Worm (Caenorhabditis elegans) whole organism, L4 larva: Measurements from ENCODE around the gene Y7A5A.2.

ENCODE experiments used
- D1046.2 ChIP-seq: fragments of 200-800 bp; sonication (Bioruptor generic); IDR thresholded peaks from 2 replicates; pipeline ENCODE4 v1.3.6; 2022; ENCODE audit warnings: missing genetic modification characterization, missing compliant biosample characterization
- F26F4.8 ChIP-seq: fragments of 200-800 bp; sonication (Bioruptor generic); conservative IDR thresholded peaks from 2 replicates; pipeline ENCODE4 v1.3.6; 2022; ENCODE audit warnings: missing genetic modification characterization, missing compliant biosample characterization
- F44E2.7 ChIP-seq: fragments of 200-800 bp; sonication (Bioruptor generic); IDR thresholded peaks from 2 replicates; pipeline ENCODE4 v2.1.2; 2022; ENCODE audit warnings: missing genetic modification characterization, missing compliant biosample characterization
- aha-1 ChIP-seq: fragments of 150-350 bp; peaks from one replicate; lab custom pipeline; 2014; ENCODE audit warnings: missing biosample characterization, missing genetic modification characterization
- arid-1 ChIP-seq: fragments of 200-800 bp; sonication (Bioruptor generic); conservative IDR thresholded peaks from 2 replicates; pipeline ENCODE4 v1.3.6; 2022; ENCODE audit warnings: missing genetic modification reagents, missing genetic modification characterization, missing compliant biosample characterization
- ceh-62 ChIP-seq: sonication (generic microtip); optimal IDR thresholded peaks from 2 replicates; lab custom pipeline; 2017; ENCODE audit warnings: missing biosample characterization, missing genetic modification characterization
- ceh-82 ChIP-seq: sonication (generic microtip); optimal IDR thresholded peaks from 2 replicates; lab custom pipeline; 2017; ENCODE audit warnings: missing biosample characterization, missing genetic modification characterization
- ces-1 ChIP-seq: fragments of 150-350 bp; sonication (generic microtip); optimal IDR thresholded peaks from 4 replicates; lab custom pipeline; 2014; ENCODE audit warnings: missing biosample characterization, missing genetic modification reagents, missing genetic modification characterization
- ctbp-1 ChIP-seq: fragments of 200-800 bp; sonication (Bioruptor generic); IDR thresholded peaks from 2 replicates; pipeline ENCODE4 v1.3.6; 2022; ENCODE audit warnings: missing genetic modification reagents, missing genetic modification characterization, missing compliant biosample characterization
- daf-12 ChIP-seq: fragments of 150-350 bp; optimal IDR thresholded peaks from 2 replicates; lab custom pipeline; 2014; ENCODE audit warnings: missing biosample characterization, missing genetic modification reagents, missing genetic modification characterization
- daf-16 ChIP-seq, 3 experiments: sonication (generic microtip); optimal IDR thresholded peaks; 2 replicates each; lab custom pipeline; 2016 to 2017; ENCODE audit warnings: missing genetic modification characterization in 3 of 3, missing genetic modification reagents in 3 of 3, mild to moderate bottlenecking in 2 of 3, missing compliant biosample characterization in 2 of 3, missing biosample characterization in 1 of 3, moderate library complexity in 1 of 3
- dmd-9 ChIP-seq: fragments of 200-800 bp; sonication (Bioruptor generic); IDR thresholded peaks from 2 replicates; pipeline ENCODE4 v1.3.6; 2022; ENCODE audit warnings: missing genetic modification reagents, missing genetic modification characterization, missing compliant biosample characterization
- duxl-1 ChIP-seq: sonication (generic microtip); optimal IDR thresholded peaks from 2 replicates; lab custom pipeline; 2016; ENCODE audit warnings: mild to moderate bottlenecking, missing genetic modification characterization, moderate library complexity, missing compliant biosample characterization; ENCODE audit not compliant: poor library complexity
- dve-1 ChIP-seq: sonication (generic microtip); optimal IDR thresholded peaks from 2 replicates; lab custom pipeline; 2017; ENCODE audit warnings: antibody characterized with exemption, mild to moderate bottlenecking, missing genetic modification characterization, missing compliant biosample characterization; ENCODE audit not compliant: insufficient read depth
- egl-43 ChIP-seq: fragments of 200-800 bp; sonication (Bioruptor generic); IDR thresholded peaks from 2 replicates; pipeline ENCODE4 v1.3.6; 2022; ENCODE audit warnings: missing genetic modification reagents, missing genetic modification characterization, missing compliant biosample characterization
- fkh-10 ChIP-seq: fragments of 150-350 bp; optimal IDR thresholded peaks from 2 replicates; lab custom pipeline; 2014; ENCODE audit warnings: missing biosample characterization, missing genetic modification reagents, missing genetic modification characterization
- gei-8 ChIP-seq: fragments of 200-800 bp; sonication (Bioruptor generic); optimal IDR thresholded peaks from 2 replicates; lab custom pipeline; 2018; ENCODE audit warnings: mild to moderate bottlenecking, missing genetic modification characterization, missing compliant biosample characterization
- hif-1 ChIP-seq, 2 experiments: sonication (generic microtip); optimal IDR thresholded peaks; 2 replicates each; lab custom pipeline; 2016 to 2017; ENCODE audit warnings: missing compliant biosample characterization in 2 of 2, missing genetic modification characterization in 2 of 2, missing genetic modification reagents in 2 of 2, missing genotype in 2 of 2, mild to moderate bottlenecking in 1 of 2
- hlh-11 ChIP-seq: fragments of 200-800 bp; sonication (Bioruptor generic); optimal IDR thresholded peaks from 2 replicates; lab custom pipeline; 2018; ENCODE audit warnings: mild to moderate bottlenecking, missing genetic modification characterization, missing compliant biosample characterization
- hmg-1.1 ChIP-seq: fragments of 200-800 bp; sonication (Bioruptor generic); IDR thresholded peaks from 2 replicates; pipeline ENCODE4 v1.3.6; 2022; ENCODE audit warnings: missing genetic modification reagents, missing genetic modification characterization, missing compliant biosample characterization
- lin-29 ChIP-seq: fragments of 200-800 bp; sonication (Bioruptor generic); IDR thresholded peaks from 2 replicates; pipeline ENCODE4 v1.3.6; 2022; ENCODE audit warnings: missing genetic modification reagents, missing genetic modification characterization, missing compliant biosample characterization
- lin-39 ChIP-seq: fragments of 150-350 bp; optimal IDR thresholded peaks from 2 replicates; lab custom pipeline; 2014; ENCODE audit warnings: missing biosample characterization, missing genetic modification reagents, missing genetic modification characterization
- nhr-102 ChIP-seq: sonication (generic microtip); optimal IDR thresholded peaks from 2 replicates; lab custom pipeline; 2016; ENCODE audit warnings: mild to moderate bottlenecking, missing genetic modification characterization, moderate library complexity, missing compliant biosample characterization
- nhr-11 ChIP-seq: fragments of 150-350 bp; optimal IDR thresholded peaks from 2 replicates; lab custom pipeline; 2014; ENCODE audit warnings: missing biosample characterization, missing genetic modification characterization
- nhr-28 ChIP-seq: fragments of 150-350 bp; optimal IDR thresholded peaks from 2 replicates; lab custom pipeline; 2014; ENCODE audit warnings: missing biosample characterization, missing genetic modification characterization
- nhr-42 ChIP-seq: fragments of 200-800 bp; sonication (Bioruptor generic); IDR thresholded peaks from 2 replicates; pipeline ENCODE4 v1.3.6; 2022; ENCODE audit warnings: missing genetic modification characterization, missing compliant biosample characterization
- nhr-6 ChIP-seq: fragments of 150-350 bp; optimal IDR thresholded peaks from 2 replicates; lab custom pipeline; 2014; ENCODE audit warnings: missing biosample characterization, missing genetic modification characterization
- pha-4 ChIP-seq, 2 experiments: fragments of 150-350 bp in 1 of 2; fragments of 200-800 bp in 1 of 2; sonication (Bioruptor generic) in 1 of 2; IDR thresholded peaks in 1 of 2; optimal IDR thresholded peaks in 1 of 2; 2 replicates each; pipeline versions ENCODE4 v1.3.6 to Lab custom; 2014 to 2022; ENCODE audit warnings: missing genetic modification characterization in 2 of 2, missing genetic modification reagents in 2 of 2, missing biosample characterization in 1 of 2, missing compliant biosample characterization in 1 of 2
- php-3 ChIP-seq: fragments of 200-800 bp; sonication (Bioruptor generic); IDR thresholded peaks from 2 replicates; pipeline ENCODE4 v1.3.6; 2022; ENCODE audit warnings: missing genetic modification reagents, missing genetic modification characterization, missing compliant biosample characterization
- rbr-2 ChIP-seq: sonication (generic microtip); optimal IDR thresholded peaks from 2 replicates; lab custom pipeline; 2016; ENCODE audit warnings: missing genotype, missing genetic modification characterization, missing compliant biosample characterization
- set-16 ChIP-seq: fragments of 200-800 bp; sonication (Bioruptor generic); IDR thresholded peaks from 2 replicates; pipeline ENCODE4 v1.3.6; 2022; ENCODE audit warnings: missing genetic modification reagents, missing genetic modification characterization, missing compliant biosample characterization
- skn-1 ChIP-seq: fragments of 150-350 bp; optimal IDR thresholded peaks from 2 replicates; lab custom pipeline; 2014; ENCODE audit warnings: missing biosample characterization, missing genetic modification characterization
- snpc-1.2 ChIP-seq: fragments of 200-800 bp; sonication (Bioruptor generic); IDR thresholded peaks from 2 replicates; pipeline ENCODE4 v1.3.6; 2022; ENCODE audit warnings: missing genetic modification reagents, missing genetic modification characterization, missing compliant biosample characterization
- unc-62 ChIP-seq, 3 experiments: fragments of 150-350 bp in 1 of 3; sonication (generic microtip); optimal IDR thresholded peaks in 2 of 3; peaks in 1 of 3; 1 replicate in 1 of 3; 2 replicates in 2 of 3; lab custom pipeline; 2014 to 2017; ENCODE audit warnings: missing biosample characterization in 3 of 3, missing genetic modification characterization in 3 of 3, missing genetic modification reagents in 3 of 3, missing genotype in 1 of 3
- vab-7 ChIP-seq: fragments of 200-800 bp; sonication (Bioruptor generic); IDR thresholded peaks from 2 replicates; pipeline ENCODE4 v1.3.6; 2022; ENCODE audit warnings: missing genetic modification reagents, missing genetic modification characterization, missing compliant biosample characterization
- zfp-3 ChIP-seq: fragments of 200-800 bp; sonication (Bioruptor generic); conservative IDR thresholded peaks from 2 replicates; pipeline ENCODE4 v1.3.6; 2022; ENCODE audit warnings: missing genetic modification reagents, missing genetic modification characterization, missing compliant biosample characterization
- ztf-11 ChIP-seq: fragments of 150-350 bp; optimal IDR thresholded peaks from 2 replicates; lab custom pipeline; 2014; ENCODE audit warnings: missing biosample characterization, missing genetic modification characterization

Y7A5A.2 gene

DNA sequence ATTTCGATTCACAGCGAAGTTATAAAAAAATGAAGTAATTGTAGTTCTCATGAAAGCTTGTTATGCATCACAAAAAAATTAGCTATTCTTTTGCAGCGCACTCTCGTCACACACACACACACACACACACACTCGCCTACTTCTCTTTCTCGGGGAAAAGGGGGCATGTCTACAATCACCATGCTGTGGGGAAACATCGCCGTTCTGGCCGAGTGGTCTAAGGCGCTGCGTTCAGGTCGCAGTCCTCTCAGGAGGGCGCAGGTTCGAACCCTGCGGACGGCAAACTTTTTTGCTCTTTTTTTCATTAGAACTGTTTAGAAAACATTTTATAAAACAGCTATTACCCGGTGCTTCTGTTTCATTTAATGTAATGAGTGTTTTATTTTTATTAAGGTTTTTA, 30.7 kb downstream of the Y7A5A.2 start (continued):
- TF ChIP-seq F44E2.7 (GFP tag; lab: Robert Waterston, UW) (peak; percentile 62; the same call in 1 of the 2 replicates), snpc-1.2 (peak; percentile 89), arid-1 (GFP tag; lab: Robert Waterston, UW) (peak; percentile 92), pha-4 (GFP tag; IDR thresholded peaks at IDR 0.05; lab: Robert Waterston, UW) (peak; percentile 94), pha-4 (tag; optimal IDR thresholded peaks at IDR 0.05; lab: Kevin White, UChicago) (no peak), hif-1 (tag; optimal IDR thresholded peaks at IDR 0.05; lab: Kevin White, UChicago) (peak in 1 of 2 experiments; percentile 65), fkh-10 (GFP tag; lab: Kevin White, UChicago) (peak; percentile 39), daf-16 (GFP tag; optimal IDR thresholded peaks at IDR 0.05; lab: Kevin White, UChicago) (peak; percentile 35 to 78), daf-16 (tag; optimal IDR thresholded peaks at IDR 0.05; lab: Kevin White, UChicago) (peak; percentile 75), ztf-11 (no peak), lin-39 (tag; lab: Kevin White, UChicago) (no peak), ceh-62 (no peak), zfp-3 (GFP tag; lab: Robert Waterston, UW) (no peak), skn-1 (tag; lab: Kevin White, UChicago) (no peak), hmg-1.1 (GFP tag; lab: Robert Waterston, UW) (peak; percentile 97), ces-1 (no peak), gei-8 (GFP tag; lab: Kevin White, UChicago) (no peak), lin-29 (GFP tag; lab: Robert Waterston, UW) (peak; percentile 45; the same call in 1 of the 2 replicates), nhr-11 (tag; lab: Kevin White, UChicago) (peak; percentile 30), nhr-6 (peak; percentile 8), D1046.2 (GFP tag; lab: Robert Waterston, UW) (peak; percentile 79; the same call in 1 of the 2 replicates), unc-62 (GFP tag; optimal IDR thresholded peaks at IDR 0.05 in 1 of 2; lab: Kevin White, UChicago) (no peak), unc-62 (tag; optimal IDR thresholded peaks at IDR 0.05; lab: Kevin White, UChicago) (no peak)

DNA sequence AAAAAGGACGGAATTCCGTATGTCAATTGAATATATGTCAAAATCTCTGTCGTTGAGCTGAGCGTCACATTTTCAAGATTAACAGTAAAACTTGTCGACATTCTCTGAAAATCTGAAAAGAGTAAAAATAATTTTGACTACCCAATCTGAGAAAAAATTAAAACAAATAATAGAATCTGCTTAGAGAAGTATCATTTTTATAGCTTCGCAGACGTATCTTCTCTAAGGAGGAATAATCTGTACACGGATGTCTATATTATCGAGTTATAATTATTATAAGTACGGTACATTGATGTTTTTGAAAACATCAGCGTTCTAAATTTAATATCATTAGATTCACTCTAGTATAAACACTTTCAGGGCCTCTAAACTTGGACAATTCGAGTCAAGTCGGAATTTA, 32.0 kb downstream of the Y7A5A.2 start, which contains the start of gene srg-64:
srg-64 (minus strand) TSS at position 101 of the 400 bp plus-strand sequence.
- no peak for TF ChIP-seq hlh-11
- no peak for TF ChIP-seq fkh-10 (GFP tag; lab: Kevin White, UChicago)
- no peak for TF ChIP-seq php-3 (GFP tag; lab: Robert Waterston, UW)
- no peak for TF ChIP-seq vab-7 (GFP tag; lab: Robert Waterston, UW)
- no peak for TF ChIP-seq rbr-2 (tag; lab: Kevin White, UChicago)
- no peak for TF ChIP-seq F26F4.8 (GFP tag; lab: Robert Waterston, UW)
- TF ChIP-seq dmd-9, result no peak
- TF ChIP-seq nhr-102 (tag; lab: Kevin White, UChicago), result no peak
- no peak for TF ChIP-seq zfp-3 (GFP tag; lab: Robert Waterston, UW)
- no peak for TF ChIP-seq nhr-11 (tag; lab: Kevin White, UChicago)
- TF ChIP-seq dve-1 (tag; lab: Kevin White, UChicago), result no peak
- no peak for TF ChIP-seq nhr-42
- TF ChIP-seq aha-1 (tag; lab: Kevin White, UChicago), result no peak
- no peak for TF ChIP-seq daf-12 (tag; lab: Kevin White, UChicago)
- TF ChIP-seq skn-1 (tag; lab: Kevin White, UChicago), result no peak
- TF ChIP-seq duxl-1 (tag; lab: Kevin White, UChicago), result no peak
- TF ChIP-seq nhr-28 (tag; lab: Kevin White, UChicago), result no peak
- no peak for TF ChIP-seq ceh-82 (tag; lab: Kevin White, UChicago)

DNA sequence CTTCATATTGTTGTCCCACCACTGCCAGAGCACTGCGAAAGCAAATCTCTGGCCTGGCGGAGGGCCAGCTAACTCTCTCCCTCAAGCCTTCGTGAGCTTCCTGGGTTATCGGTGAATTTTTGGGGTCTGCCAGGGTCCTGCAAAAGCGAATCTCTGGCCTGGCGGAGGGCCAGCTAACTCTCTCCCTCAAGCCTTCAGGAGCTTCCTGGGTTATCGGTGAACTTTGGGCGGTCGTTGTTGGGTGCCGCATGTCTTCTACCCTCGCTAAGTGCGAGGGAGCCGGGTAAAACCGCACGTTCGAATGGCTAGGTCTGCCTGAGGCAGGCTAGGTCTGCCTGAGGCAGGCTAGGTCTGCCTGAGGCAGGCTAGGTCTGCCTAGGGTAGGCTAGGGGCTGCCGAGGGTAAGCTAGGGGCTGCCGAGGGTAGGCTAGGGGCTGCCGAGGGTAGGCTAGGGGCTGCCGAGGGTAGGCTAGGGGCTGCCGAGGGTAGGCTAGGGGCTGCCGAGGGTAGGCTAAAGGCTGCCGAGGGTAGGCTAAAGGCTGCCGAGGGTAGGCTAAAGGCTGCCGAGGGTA, 34.0 kb downstream of the Y7A5A.2 start:
- TF ChIP-seq set-16 (GFP tag; lab: Robert Waterston, UW), result peak; percentile 97
- TF ChIP-seq ctbp-1 (GFP tag; lab: Robert Waterston, UW), result 0 out of 2 replicates have a peak, but pooled peaks have one; percentile 41
- TF ChIP-seq egl-43 (GFP tag; lab: Robert Waterston, UW), result peak; percentile 20; the same call in 1 of the 2 replicates
- TF ChIP-seq, all 104 proteins: peak for 3; not testable (repeated sequence) for 101
